Worm (Caenorhabditis elegans): ENCODE results near the gene T27E4.7.

T27E4.7 gene

ce11 chrV:9108219-9108618 is 32.1 kb upstream of the T27E4.7 start, which contains the start of gene F21C10.18:
F21C10.18 (plus strand) TSS chrV:9108519.
- TF ChIP-seq ceh-2 (tag; optimal IDR thresholded peaks at IDR 0.05), result no peak
- no peak for TF ChIP-seq ceh-24 (tag; optimal IDR thresholded peaks at IDR 0.05)
- TF ChIP-seq pax-1 (tag; optimal IDR thresholded peaks at IDR 0.05), result no peak
- TF ChIP-seq unc-42 (tag; optimal IDR thresholded peaks at IDR 0.05), result no peak
- no peak for TF ChIP-seq madf-2 (tag; optimal IDR thresholded peaks at IDR 0.05)
- no peak for TF ChIP-seq pat-9 (tag; optimal IDR thresholded peaks at IDR 0.05)
- TF ChIP-seq npax-4 (tag; optimal IDR thresholded peaks at IDR 0.05), result no peak
- TF ChIP-seq ets-4 (tag; optimal IDR thresholded peaks at IDR 0.05), result no peak
- no peak for TF ChIP-seq C08G9.2 (tag; optimal IDR thresholded peaks at IDR 0.05)
- TF ChIP-seq ahr-1 (tag; optimal IDR thresholded peaks at IDR 0.05), result no peak
- no peak for TF ChIP-seq unc-3 (GFP tag; conservative IDR thresholded peaks at IDR 0.05)
- no peak for TF ChIP-seq unc-3 (tag; optimal IDR thresholded peaks at IDR 0.05)

DNA sequence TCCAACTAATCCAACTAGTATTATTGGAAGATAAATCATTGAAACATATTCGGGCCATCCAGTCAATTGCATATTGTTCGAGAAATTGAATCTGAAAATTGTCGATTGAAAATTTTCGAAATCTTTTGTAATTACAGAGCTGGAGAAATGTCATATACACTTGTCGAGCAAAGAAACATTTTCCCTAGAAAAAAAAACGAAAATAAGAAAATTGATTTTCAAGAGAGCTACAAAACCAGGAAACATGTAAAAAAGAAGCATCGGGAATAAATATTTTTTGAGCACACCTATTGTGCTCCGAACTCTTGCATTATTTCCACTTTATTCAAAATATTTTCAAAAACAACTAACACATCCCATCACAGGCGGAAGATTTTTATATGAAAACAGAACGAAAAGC is 24.9 kb upstream of the T27E4.7 start, which contains the start of gene frpr-6:
TSS of gene frpr-6 (minus strand) at position 101 of the 400 bp plus-strand sequence.
- TF ChIP-seq pax-1 (tag; optimal IDR thresholded peaks at IDR 0.05), result no peak
- no peak for TF ChIP-seq ceh-48 (tag; optimal IDR thresholded peaks at IDR 0.05)
- no peak for TF ChIP-seq ceh-19 (GFP tag; optimal IDR thresholded peaks at IDR 0.05)
- TF ChIP-seq pat-9 (tag; optimal IDR thresholded peaks at IDR 0.05), result no peak
- TF ChIP-seq madf-2 (tag; optimal IDR thresholded peaks at IDR 0.05), result no peak
- TF ChIP-seq eyg-1 (tag; optimal IDR thresholded peaks at IDR 0.05), result no peak
- TF ChIP-seq ztf-16 (tag; optimal IDR thresholded peaks at IDR 0.05), result no peak
- TF ChIP-seq ref-2 (tag; optimal IDR thresholded peaks at IDR 0.05), result no peak
- no peak for TF ChIP-seq hlh-15 (tag; optimal IDR thresholded peaks at IDR 0.05)

DNA sequence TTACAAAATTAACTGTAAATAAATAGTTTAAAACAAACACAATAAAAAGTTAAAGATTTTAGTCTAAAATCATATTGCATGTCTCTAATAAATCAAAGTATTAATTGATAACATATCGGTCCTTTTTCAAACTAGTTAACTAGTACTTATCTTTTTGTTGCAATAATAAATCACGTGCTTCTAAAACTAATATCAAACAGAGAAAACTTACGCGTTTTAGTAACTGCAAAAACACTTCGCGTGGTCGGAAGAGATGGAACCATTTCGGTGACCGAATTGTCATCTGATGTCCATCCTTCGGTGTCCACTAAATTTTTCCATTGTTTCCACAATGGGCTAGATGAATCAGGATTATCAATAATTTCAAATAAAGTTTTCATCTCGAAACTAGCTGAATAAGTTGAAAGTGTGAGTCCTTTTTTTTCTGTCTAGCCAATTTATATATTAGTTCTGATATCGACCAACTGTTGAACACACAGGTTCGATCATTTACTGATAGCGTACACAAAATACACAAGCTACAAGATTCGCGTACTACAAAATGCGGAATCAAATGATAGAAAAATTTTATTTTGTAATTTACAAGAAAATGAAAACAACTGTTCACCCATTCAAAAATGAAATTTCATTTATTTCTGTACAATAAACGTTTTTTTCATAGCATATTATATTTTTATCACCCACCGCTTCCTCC is 22.3 kb upstream of the T27E4.7 start, which contains the start of gene F21C10.9:
TSS of gene F21C10.9 (minus strand) at position 417 of the 694 bp plus-strand sequence.
- TF ChIP-seq unc-86 (tag; optimal IDR thresholded peaks at IDR 0.05), result no peak

ce11 chrV:9097213-9097612 is 21.1 kb upstream of the T27E4.7 start:
- TF ChIP-seq sdc-2 (tag; optimal IDR thresholded peaks at IDR 0.05) (no peak), hlh-30 (tag; optimal IDR thresholded peaks at IDR 0.05; ENCODE audit: insufficient read depth) (no peak), ceh-14 (tag; optimal IDR thresholded peaks at IDR 0.05) (no peak), elt-2 (tag; optimal IDR thresholded peaks at IDR 0.05) (no peak), ceh-48 (tag; optimal IDR thresholded peaks at IDR 0.05) (no peak), eyg-1 (tag; optimal IDR thresholded peaks at IDR 0.05) (no peak), fkh-10 (GFP tag; optimal IDR thresholded peaks at IDR 0.05) (no peak), hlh-6 (tag; optimal IDR thresholded peaks at IDR 0.05) (no peak), dmd-4 (tag; optimal IDR thresholded peaks at IDR 0.05; ENCODE audit: borderline replicate concordance) (no peak), K09A11.1 (tag; optimal IDR thresholded peaks at IDR 0.05; ENCODE audit: insufficient read depth) (no peak), lin-11 (tag; optimal IDR thresholded peaks at IDR 0.05) (no peak), pax-1 (tag; optimal IDR thresholded peaks at IDR 0.05) (no peak), ceh-18 (tag; optimal IDR thresholded peaks at IDR 0.05) (no peak), npax-4 (tag; optimal IDR thresholded peaks at IDR 0.05) (no peak), ttx-3 (tag; optimal IDR thresholded peaks at IDR 0.05) (no peak)

- TF ChIP-seq sox-2 (GFP tag; IDR thresholded peaks at IDR 0.05) (no peak), K09A11.1 (tag; optimal IDR thresholded peaks at IDR 0.05; ENCODE audit: insufficient read depth) (no peak), sdc-2 (tag; optimal IDR thresholded peaks at IDR 0.05) (no peak), ceh-48 (tag; optimal IDR thresholded peaks at IDR 0.05) (no peak), nfya-1 (tag; optimal IDR thresholded peaks at IDR 0.05) (no peak), mec-3 (tag; optimal IDR thresholded peaks at IDR 0.05; ENCODE audit: borderline replicate concordance) (no peak), pha-4 (tag; optimal IDR thresholded peaks at IDR 0.05) (no peak), ceh-30 (tag; optimal IDR thresholded peaks at IDR 0.05) (no peak)
These were observed 20.6 kb upstream of the T27E4.7 start for ce11 chrV:9096674-9097073.

Measured in whole organism, late embryonic.